Fruit fly (Drosophila melanogaster): ENCODE measurements around the gene CG3407.

DNA sequence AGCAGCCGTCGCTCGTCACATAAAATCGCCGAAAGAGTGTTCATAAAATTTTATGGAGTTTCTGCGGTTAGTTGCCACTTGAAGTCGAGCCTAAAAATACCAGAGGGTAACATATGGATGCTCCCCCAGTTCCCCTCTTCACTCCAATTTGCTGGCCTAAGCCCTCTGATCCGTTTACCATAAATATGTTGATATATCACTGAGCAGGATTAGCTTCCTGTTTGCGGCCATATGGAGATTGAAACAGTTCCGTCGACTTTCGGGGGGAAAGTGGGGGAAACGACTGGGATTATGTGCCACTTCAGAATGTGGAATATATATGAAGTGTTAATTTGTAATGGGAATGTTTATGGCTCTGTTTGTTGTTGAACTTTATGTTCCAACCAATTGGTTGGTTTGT, 953 bp upstream of the CG3407 start:
- TF ChIP-seq nerfin-1 (tag; optimal IDR thresholded peaks at IDR 0.05) (no peak), cad (GFP tag; optimal IDR thresholded peaks at IDR 0.05) (no peak)

Data from whole organism, embryonic.